Fruit fly (Drosophila melanogaster) whole organism, embryonic: ENCODE data around the gene CG46462.

Experiments
- Asciz ChIP-seq: fragments of 200-800 bp; sonication (Bioruptor generic); optimal IDR thresholded peaks from 2 replicates; lab custom pipeline; 2017; ENCODE audit warnings: missing biosample characterization, mild to moderate bottlenecking, missing genetic modification characterization, missing genetic modification reagents
- Bgb ChIP-seq: fragments of 200-800 bp; sonication (Bioruptor generic); IDR thresholded peaks from 2 replicates; pipeline ENCODE4 v1.3.6; 2022; ENCODE audit warnings: missing biosample characterization, missing genetic modification characterization; ENCODE audit not compliant: partially characterized antibody
- Bteb2 ChIP-seq: fragments of 200-800 bp; sonication (Bioruptor generic); optimal IDR thresholded peaks from 2 replicates; lab custom pipeline; 2016; ENCODE audit warnings: missing biosample characterization, missing genetic modification characterization
- CG10543 ChIP-seq: fragments of 200-800 bp; sonication (Bioruptor generic); optimal IDR thresholded peaks from 3 replicates; lab custom pipeline; 2017; ENCODE audit warnings: missing biosample characterization, mild to moderate bottlenecking, missing genetic modification characterization, moderate library complexity
- CG11695 ChIP-seq: fragments of 200-800 bp; sonication (Bioruptor generic); IDR thresholded peaks from 3 replicates; pipeline ENCODE4 v1.3.6; 2022; ENCODE audit warnings: missing biosample characterization, missing genetic modification characterization
- CG12744 ChIP-seq: fragments of 200-800 bp; sonication (Bioruptor generic); optimal IDR thresholded peaks from 2 replicates; lab custom pipeline; 2016; ENCODE audit warnings: missing biosample characterization, missing genetic modification characterization
- CG15011 ChIP-seq: fragments of 200-800 bp; sonication (Bioruptor generic); optimal IDR thresholded peaks from 3 replicates; lab custom pipeline; 2018; ENCODE audit warnings: missing biosample characterization, mild to moderate bottlenecking, missing genetic modification characterization
- CG1603 ChIP-seq: fragments of 200-800 bp; sonication (Bioruptor generic); optimal IDR thresholded peaks from 2 replicates; lab custom pipeline; 2019; ENCODE audit warnings: missing biosample characterization, mild to moderate bottlenecking, missing genetic modification characterization, moderate library complexity
- CG18476 ChIP-seq: fragments of 200-800 bp; sonication (Bioruptor generic); optimal IDR thresholded peaks from 2 replicates; lab custom pipeline; 2016; ENCODE audit warnings: missing biosample characterization, mild to moderate bottlenecking, missing genetic modification characterization
- CG31441 ChIP-seq: fragments of 200-800 bp; sonication (Bioruptor generic); IDR thresholded peaks from 2 replicates; pipeline ENCODE4 v1.3.6; 2022; ENCODE audit warnings: missing biosample characterization, missing genetic modification characterization
- CG3163 ChIP-seq: fragments of 200-800 bp; sonication (Bioruptor generic); optimal IDR thresholded peaks from 3 replicates; lab custom pipeline; 2016; ENCODE audit warnings: missing biosample characterization, missing genetic modification characterization
- CG3995 ChIP-seq: fragments of 200-800 bp; sonication (Bioruptor generic); optimal IDR thresholded peaks from 3 replicates; lab custom pipeline; 2016; ENCODE audit warnings: missing biosample characterization, missing genetic modification characterization
- CG42726 ChIP-seq: fragments of 200-800 bp; sonication (Bioruptor generic); IDR thresholded peaks from 2 replicates; pipeline ENCODE4 v1.3.6; 2022; ENCODE audit warnings: missing biosample characterization, missing genetic modification characterization; ENCODE audit not compliant: partially characterized antibody
- CG4360 ChIP-seq: fragments of 200-800 bp; sonication (Bioruptor generic); IDR thresholded peaks from 2 replicates; pipeline ENCODE4 v1.3.6; 2022; ENCODE audit warnings: missing biosample characterization, missing genetic modification characterization
- CG6175 ChIP-seq: fragments of 200-800 bp; sonication (Bioruptor generic); IDR thresholded peaks from 3 replicates; pipeline ENCODE4 v1.3.6; 2022; ENCODE audit warnings: missing biosample characterization, missing genetic modification characterization
- CG6791 ChIP-seq: fragments of 200-800 bp; sonication (Bioruptor generic); IDR thresholded peaks from 3 replicates; pipeline ENCODE4 v1.3.6; 2022; ENCODE audit warnings: missing biosample characterization, missing genetic modification characterization; ENCODE audit not compliant: partially characterized antibody
- CG8359 ChIP-seq: fragments of 200-800 bp; sonication (Bioruptor generic); optimal IDR thresholded peaks from 2 replicates; lab custom pipeline; 2017; ENCODE audit warnings: missing biosample characterization, mild to moderate bottlenecking, missing genetic modification characterization, borderline replicate concordance
- CG8388 ChIP-seq: fragments of 200-800 bp; sonication (Bioruptor generic); optimal IDR thresholded peaks from 2 replicates; lab custom pipeline; 2019; ENCODE audit warnings: missing biosample characterization, mild to moderate bottlenecking, missing genetic modification characterization, moderate library complexity
- CG9437 ChIP-seq: fragments of 200-800 bp; sonication (Bioruptor generic); optimal IDR thresholded peaks from 2 replicates; lab custom pipeline; 2018; ENCODE audit warnings: missing biosample characterization, mild to moderate bottlenecking, missing genetic modification characterization
- CTCF ChIP-seq: fragments of 200-800 bp; sonication (Bioruptor generic); optimal IDR thresholded peaks from 2 replicates; lab custom pipeline; 2017; ENCODE audit warnings: missing biosample characterization, mild to moderate bottlenecking, missing genetic modification characterization, moderate library complexity
- Fer1 ChIP-seq: fragments of 200-800 bp; sonication (Bioruptor generic); optimal IDR thresholded peaks from 2 replicates; lab custom pipeline; 2017; ENCODE audit warnings: missing biosample characterization, mild to moderate bottlenecking, missing genetic modification characterization
- Meics ChIP-seq: fragments of 200-800 bp; sonication (Bioruptor generic); optimal IDR thresholded peaks from 2 replicates; lab custom pipeline; 2017; ENCODE audit warnings: missing biosample characterization, mild to moderate bottlenecking, missing genetic modification characterization
- Myb ChIP-seq: fragments of 200-800 bp; sonication (Bioruptor generic); optimal IDR thresholded peaks from 2 replicates; lab custom pipeline; 2016; ENCODE audit warnings: missing biosample characterization, missing genetic modification characterization
- Pdp1 ChIP-seq, 2 experiments: fragments of 200-800 bp; sonication (Bioruptor generic); optimal IDR thresholded peaks; 3 replicates each; lab custom pipeline; 2016; ENCODE audit warnings: missing biosample characterization in 2 of 2, missing genetic modification characterization in 2 of 2, mild to moderate bottlenecking in 1 of 2, moderate library complexity in 1 of 2
- Sry-β ChIP-seq: fragments of 200-800 bp; sonication (Bioruptor generic); optimal IDR thresholded peaks from 2 replicates; lab custom pipeline; 2018; ENCODE audit warnings: missing biosample characterization, mild to moderate bottlenecking, missing genetic modification characterization, moderate library complexity
- Ssrp ChIP-seq: fragments of 200-800 bp; sonication (Bioruptor generic); optimal IDR thresholded peaks from 2 replicates; lab custom pipeline; 2018; ENCODE audit warnings: missing biosample characterization, mild to moderate bottlenecking, missing genetic modification characterization, moderate library complexity
- az2 ChIP-seq: fragments of 200-800 bp; sonication (Bioruptor generic); optimal IDR thresholded peaks from 3 replicates; lab custom pipeline; 2016; ENCODE audit warnings: missing biosample characterization, missing genetic modification characterization
- cad ChIP-seq: fragments of >200 bp; optimal IDR thresholded peaks from 2 replicates; lab custom pipeline; 2017; ENCODE audit warnings: missing biosample characterization, missing genetic modification characterization
- caup ChIP-seq: fragments of 200-800 bp; sonication (Bioruptor generic); optimal IDR thresholded peaks from 3 replicates; lab custom pipeline; 2017; ENCODE audit warnings: missing biosample characterization, mild to moderate bottlenecking, missing genetic modification characterization, moderate library complexity; ENCODE audit not compliant: severe bottlenecking
- crp ChIP-seq, 2 experiments: fragments of 200-800 bp; sonication (Bioruptor generic); optimal IDR thresholded peaks; 2 replicates in 1 of 2; 3 replicates in 1 of 2; lab custom pipeline; 2017; ENCODE audit warnings: missing biosample characterization in 2 of 2, missing genetic modification characterization in 2 of 2, mild to moderate bottlenecking in 1 of 2, moderate library complexity in 1 of 2
- fu2 ChIP-seq: fragments of 200-800 bp; sonication (Bioruptor generic); optimal IDR thresholded peaks from 2 replicates; lab custom pipeline; 2016; ENCODE audit warnings: missing biosample characterization, missing genetic modification characterization
- gfzf ChIP-seq: fragments of 200-800 bp; sonication (Bioruptor generic); optimal IDR thresholded peaks from 2 replicates; lab custom pipeline; 2016; ENCODE audit warnings: missing biosample characterization, mild to moderate bottlenecking, missing genetic modification characterization, moderate library complexity
- grau ChIP-seq: fragments of 200-800 bp; optimal IDR thresholded peaks from 3 replicates; lab custom pipeline; 2019; ENCODE audit warnings: missing biosample characterization, mild to moderate bottlenecking, missing genetic modification characterization, moderate library complexity
- hth ChIP-seq: fragments of >200 bp; optimal IDR thresholded peaks from 2 replicates; lab custom pipeline; 2017; ENCODE audit warnings: inconsistent platforms
- kah ChIP-seq: fragments of 200-800 bp; sonication (Bioruptor generic); optimal IDR thresholded peaks from 2 replicates; lab custom pipeline; 2018; ENCODE audit warnings: missing biosample characterization, mild to moderate bottlenecking, missing genetic modification characterization
- lilli ChIP-seq: fragments of 200-800 bp; sonication (Bioruptor generic); optimal IDR thresholded peaks from 3 replicates; lab custom pipeline; 2016; ENCODE audit warnings: missing biosample characterization, missing genetic modification characterization
- luna ChIP-seq: fragments of 200-800 bp; sonication (Bioruptor generic); optimal IDR thresholded peaks from 2 replicates; lab custom pipeline; 2016; ENCODE audit warnings: missing biosample characterization, missing genetic modification characterization
- org-1 ChIP-seq: fragments of 200-800 bp; sonication (Bioruptor generic); optimal IDR thresholded peaks from 2 replicates; lab custom pipeline; 2017; ENCODE audit warnings: missing biosample characterization, missing genetic modification characterization
- phol ChIP-seq: fragments of 200-800 bp; sonication (Bioruptor generic); optimal IDR thresholded peaks from 3 replicates; lab custom pipeline; 2018; ENCODE audit warnings: missing biosample characterization, mild to moderate bottlenecking, missing genetic modification characterization, moderate library complexity
- pum ChIP-seq: fragments of 200-800 bp; sonication (Bioruptor generic); optimal IDR thresholded peaks from 2 replicates; lab custom pipeline; 2016; ENCODE audit warnings: missing biosample characterization, missing genetic modification characterization
- sens-2 ChIP-seq: fragments of 200-800 bp; sonication (Bioruptor generic); IDR thresholded peaks from 2 replicates; pipeline ENCODE4 v1.3.6; 2022; ENCODE audit warnings: missing biosample characterization, missing genetic modification characterization
- so ChIP-seq: fragments of 200-800 bp; sonication (Bioruptor generic); IDR thresholded peaks from 3 replicates; pipeline ENCODE4 v1.3.6; 2022; ENCODE audit warnings: missing biosample characterization, missing genetic modification characterization
- sr ChIP-seq: fragments of 200-800 bp; sonication (Bioruptor generic); IDR thresholded peaks from 3 replicates; pipeline ENCODE4 v1.3.6; 2022; ENCODE audit warnings: missing biosample characterization, missing genetic modification characterization
- yki ChIP-seq: fragments of >200 bp; optimal IDR thresholded peaks from 3 replicates; lab custom pipeline; 2018
- zfh1 ChIP-seq: fragments of 200-800 bp; sonication (Bioruptor generic); IDR thresholded peaks from 3 replicates; pipeline ENCODE4 v1.3.6; 2022; ENCODE audit warnings: missing biosample characterization, missing genetic modification characterization
- zfh2 ChIP-seq: fragments of 200-800 bp; sonication (Bioruptor generic); optimal IDR thresholded peaks from 2 replicates; lab custom pipeline; 2016; ENCODE audit warnings: missing biosample characterization, missing genetic modification characterization

CG46462 gene

dm6 chr3L:19896892-19897684 lies 34.4 kb upstream of the CG46462 start (continued):
- TF ChIP-seq Meics (GFP tag; lab: Kevin White, UChicago) (peak; percentile 5), CG3163 (peak; percentile 98), lilli (GFP tag; lab: Kevin White, UChicago) (peak; percentile 45), CG10543 (GFP tag; lab: Kevin White, UChicago) (peak; percentile 62), grau (tag; lab: Kevin White, UChicago) (peak; percentile 24), CG11695 (peak; percentile 33; the same call in 1 of the 3 replicates), CG15011 (GFP tag; lab: Kevin White, UChicago) (no peak), CG8388 (peak; percentile 10), hth (lab: Kevin White, UChicago) (no peak), fu2 (GFP tag; lab: Kevin White, UChicago) (peak; percentile 15), CG9437 (GFP tag; lab: Kevin White, UChicago) (peak; percentile 99), CG1603 (tag; lab: Kevin White, UChicago) (no peak), luna (GFP tag; lab: Kevin White, UChicago) (no peak), az2 (GFP tag; lab: Kevin White, UChicago) (peak; percentile 10), zfh2 (GFP tag; lab: Kevin White, UChicago) (peak; percentile 3), cad (GFP tag; lab: Kevin White, UChicago) (no peak), Fer1 (peak; percentile 30), yki (lab: Kevin White, UChicago) (peak; percentile 77), phol (tag; lab: Kevin White, UChicago) (peak; percentile 32), CG8359 (no peak), org-1 (GFP tag; lab: Kevin White, UChicago) (no peak), Asciz (GFP tag; lab: Kevin White, UChicago) (no peak), CG31441 (0 out of 2 replicates have a peak, but pooled peaks have one; percentile 34), kah (peak; percentile 89), CG3995 (GFP tag; lab: Kevin White, UChicago) (peak; percentile 75), Bteb2 (GFP tag; lab: Kevin White, UChicago) (peak; percentile 46), CG6791 (GFP tag; lab: Robert Waterston, UW) (peak; percentile 56; the same call in 1 of the 3 replicates), CG4360 (GFP tag; lab: Robert Waterston, UW) (peak; percentile 95), Sry-β (no peak), pum (peak; percentile 14), CG18476 (GFP tag; lab: Kevin White, UChicago) (peak; percentile 50), sr (GFP tag; lab: Robert Waterston, UW) (no peak), Ssrp (tag; lab: Kevin White, UChicago) (peak; percentile 27), crp (GFP tag; optimal IDR thresholded peaks at IDR 0.05; lab: Kevin White, UChicago) (peak; percentile 58 to 90), zfh1 (GFP tag; lab: Robert Waterston, UW) (0 out of 3 replicates have a peak, but pooled peaks have one; percentile 6), CG12744 (GFP tag; lab: Kevin White, UChicago) (peak; percentile 27), CG42726 (GFP tag; lab: Robert Waterston, UW) (0 out of 2 replicates have a peak, but pooled peaks have one; percentile 6), gfzf (GFP tag; lab: Kevin White, UChicago) (peak; percentile 3), CTCF (GFP tag; lab: Kevin White, UChicago) (no peak), caup (peak; percentile 30), so (GFP tag; lab: Robert Waterston, UW) (0 out of 3 replicates have a peak, but pooled peaks have one; percentile 9), Bgb (GFP tag; lab: Robert Waterston, UW) (peak; percentile 44; the same call in 1 of the 2 replicates), Pdp1 (GFP tag; optimal IDR thresholded peaks at IDR 0.05; lab: Kevin White, UChicago) (peak in 1 of 2 experiments; percentile 12), Myb (GFP tag; lab: Kevin White, UChicago) (peak; percentile 57), sens-2 (no peak), CG6175 (GFP tag; lab: Robert Waterston, UW) (peak; percentile 64; the same call in 2 of the 3 replicates)
